Fruit fly (Drosophila melanogaster): ENCODE results near the gene rpk.

rpk gene

dm6 chr3R:4645457-4646082, at the start of gene rpk, which contains the start of gene Dlip2:
TSS of gene rpk (plus strand) at chr3R:4645981.
TSS of gene Dlip2 (minus strand) at chr3R:4645655.
- no peak for TF ChIP-seq ttk (optimal IDR thresholded peaks at IDR 0.05)
- no peak for TF ChIP-seq insv (optimal IDR thresholded peaks at IDR 0.05)

- TF ChIP-seq Sin3A (optimal IDR thresholded peaks at IDR 0.05), result no peak
- no peak for TF ChIP-seq insv (optimal IDR thresholded peaks at IDR 0.05)
- TF ChIP-seq ttk (optimal IDR thresholded peaks at IDR 0.05), result no peak
- TF ChIP-seq psq (optimal IDR thresholded peaks at IDR 0.05), result no peak
- TF ChIP-seq Myc (optimal IDR thresholded peaks at IDR 0.05), result no peak
- TF ChIP-seq h (optimal IDR thresholded peaks at IDR 0.05), result no peak
These were observed 46.2 kb upstream of the rpk start for dm6 chr3R:4599624-4600023.

dm6 chr3R:4601887-4602531, 43.8 kb upstream of the rpk start:
- TF ChIP-seq Sin3A (optimal IDR thresholded peaks at IDR 0.05) (no peak), psq (optimal IDR thresholded peaks at IDR 0.05) (no peak), ttk (optimal IDR thresholded peaks at IDR 0.05) (no peak), Myc (optimal IDR thresholded peaks at IDR 0.05) (no peak), insv (optimal IDR thresholded peaks at IDR 0.05) (no peak), h (optimal IDR thresholded peaks at IDR 0.05) (no peak)

dm6 chr3R:4612570-4612969, 33.2 kb upstream of the rpk start, which contains the start of gene 5-HT2A:
TSS of gene 5-HT2A (plus strand) at chr3R:4612870.
- no peak for TF ChIP-seq psq (optimal IDR thresholded peaks at IDR 0.05)
- no peak for TF ChIP-seq insv (optimal IDR thresholded peaks at IDR 0.05)
- no peak for TF ChIP-seq ttk (optimal IDR thresholded peaks at IDR 0.05)
- TF ChIP-seq h (optimal IDR thresholded peaks at IDR 0.05), result no peak
- no peak for TF ChIP-seq Myc (optimal IDR thresholded peaks at IDR 0.05)
- TF ChIP-seq Sin3A (optimal IDR thresholded peaks at IDR 0.05), result no peak

- TF ChIP-seq psq (optimal IDR thresholded peaks at IDR 0.05) (no peak), Sin3A (optimal IDR thresholded peaks at IDR 0.05) (no peak), Myc (optimal IDR thresholded peaks at IDR 0.05) (no peak), h (optimal IDR thresholded peaks at IDR 0.05) (no peak), ttk (optimal IDR thresholded peaks at IDR 0.05) (no peak), insv (optimal IDR thresholded peaks at IDR 0.05) (no peak)
These were observed 29.7 kb upstream of the rpk start for dm6 chr3R:4616130-4616529.

- TF ChIP-seq psq (optimal IDR thresholded peaks at IDR 0.05), result no peak
- TF ChIP-seq Sin3A (optimal IDR thresholded peaks at IDR 0.05), result no peak
- no peak for TF ChIP-seq ttk (optimal IDR thresholded peaks at IDR 0.05)
- TF ChIP-seq Myc (optimal IDR thresholded peaks at IDR 0.05), result no peak
- no peak for TF ChIP-seq h (optimal IDR thresholded peaks at IDR 0.05)
- no peak for TF ChIP-seq insv (optimal IDR thresholded peaks at IDR 0.05)
These were observed 13.1 kb upstream of the rpk start for dm6 chr3R:4632639-4633038.

dm6 chr3R:4634337-4634914, 11.4 kb upstream of the rpk start:
- TF ChIP-seq Myc (optimal IDR thresholded peaks at IDR 0.05), result no peak
- TF ChIP-seq Sin3A (optimal IDR thresholded peaks at IDR 0.05), result no peak
- TF ChIP-seq insv (optimal IDR thresholded peaks at IDR 0.05), result no peak
- TF ChIP-seq ttk (optimal IDR thresholded peaks at IDR 0.05), result no peak
- no peak for TF ChIP-seq h (optimal IDR thresholded peaks at IDR 0.05)

- TF ChIP-seq psq (optimal IDR thresholded peaks at IDR 0.05) (no peak), h (optimal IDR thresholded peaks at IDR 0.05) (no peak), ttk (optimal IDR thresholded peaks at IDR 0.05) (no peak), Sin3A (optimal IDR thresholded peaks at IDR 0.05) (no peak), Myc (optimal IDR thresholded peaks at IDR 0.05) (no peak), insv (optimal IDR thresholded peaks at IDR 0.05) (no peak)
These were observed 5.1 kb upstream of the rpk start for dm6 chr3R:4640546-4641253.

dm6 chr3R:4641254-4641573, 4.6 kb upstream of the rpk start:
- TF ChIP-seq h (optimal IDR thresholded peaks at IDR 0.05) (no peak), insv (optimal IDR thresholded peaks at IDR 0.05) (no peak), ttk (optimal IDR thresholded peaks at IDR 0.05) (no peak)

- no peak for TF ChIP-seq Sin3A (optimal IDR thresholded peaks at IDR 0.05)
- TF ChIP-seq h (optimal IDR thresholded peaks at IDR 0.05), result no peak
- no peak for TF ChIP-seq Myc (optimal IDR thresholded peaks at IDR 0.05)
- TF ChIP-seq ttk (optimal IDR thresholded peaks at IDR 0.05), result no peak
- no peak for TF ChIP-seq insv (optimal IDR thresholded peaks at IDR 0.05)
- TF ChIP-seq psq (optimal IDR thresholded peaks at IDR 0.05), result no peak
These were observed 4.1 kb upstream of the rpk start, which contains the start of the genes CG9775, MED31 and slx1 for dm6 chr3R:4641616-4642102. TSS of gene CG9775 (minus strand) at chr3R:4641838. TSS of gene MED31 (plus strand) at chr3R:4641963. TSS of gene slx1 (plus strand) at chr3R:4641963.

dm6 chr3R:4649126-4649811, 3.5 kb downstream of the rpk start, which contains the start of gene Karybeta3:
TSS of gene Karybeta3 (plus strand) at chr3R:4649176.
- TF ChIP-seq h (optimal IDR thresholded peaks at IDR 0.05) (no peak), psq (optimal IDR thresholded peaks at IDR 0.05) (no peak), Sin3A (optimal IDR thresholded peaks at IDR 0.05) (no peak), insv (optimal IDR thresholded peaks at IDR 0.05) (no peak), ttk (optimal IDR thresholded peaks at IDR 0.05) (no peak), Myc (optimal IDR thresholded peaks at IDR 0.05) (no peak)
